Worm (Caenorhabditis elegans) whole organism, young adult: ENCODE measurements around the gene lgc-52.

Experiments
- F49E8.2 ChIP-seq: sonication (generic microtip); optimal IDR thresholded peaks from 3 replicates; lab custom pipeline; 2017; ENCODE audit warnings: missing genetic modification characterization, mild to moderate bottlenecking, missing compliant biosample characterization, antibody characterized with exemption, moderate library complexity; ENCODE audit not compliant: insufficient read depth
- him-1 ChIP-seq: sonication (generic microtip); optimal IDR thresholded peaks from 2 replicates; lab custom pipeline; 2016; ENCODE audit warnings: missing genotype, missing genetic modification reagents, missing genetic modification characterization, missing compliant biosample characterization

DNA sequence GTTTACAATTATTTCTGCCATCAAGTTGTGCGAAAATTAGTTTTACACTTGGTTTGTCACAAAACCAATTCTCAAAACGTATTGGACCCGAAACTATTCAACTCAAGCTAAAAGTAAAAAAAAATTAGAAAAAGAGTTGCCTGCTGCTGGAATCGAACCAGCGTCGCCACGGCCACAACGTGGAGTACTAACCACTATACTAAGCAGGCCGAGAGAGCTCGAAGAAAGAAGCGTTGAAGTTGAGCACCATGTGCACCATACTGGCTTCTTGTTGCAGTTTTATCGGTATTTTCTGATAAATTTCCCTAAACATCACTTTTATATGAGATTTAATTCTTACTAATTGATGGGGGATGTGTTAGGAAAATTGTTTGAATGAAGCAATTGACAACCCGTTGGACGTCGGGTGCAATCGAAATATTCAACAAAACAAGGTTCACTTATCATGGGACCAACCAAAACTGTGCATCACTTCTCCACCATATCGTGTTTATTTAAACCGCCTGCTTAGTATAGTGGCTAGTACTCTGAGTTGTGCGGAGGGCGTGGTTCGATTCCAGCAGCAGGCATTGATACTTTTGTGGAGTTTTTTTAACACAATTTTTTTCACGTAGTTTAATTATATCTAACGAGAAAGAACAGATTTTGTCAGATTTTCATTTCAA is 48.3 kb upstream of the lgc-52 start:
- TF ChIP-seq F49E8.2 (tag; lab: Kevin White, UChicago), result peak; percentile 1
- peak; percentile 63 for TF ChIP-seq him-1
